Fruit fly (Drosophila melanogaster) whole organism, pupa: Measurements from ENCODE around the gene CG6356.

Experiments
- CG10348 ChIP-seq: fragments of 200-800 bp; sonication (Bioruptor generic); IDR thresholded peaks from 2 replicates; pipeline ENCODE4 v1.3.6; 2022; ENCODE audit warnings: missing biosample characterization, missing genetic modification characterization
- CG12605 ChIP-seq: fragments of 200-800 bp; sonication (Bioruptor generic); IDR thresholded peaks from 2 replicates; pipeline ENCODE4 v1.3.6; 2022; ENCODE audit warnings: missing biosample characterization, missing genetic modification characterization
- CG13204 ChIP-seq: fragments of 200-800 bp; sonication (Bioruptor generic); optimal IDR thresholded peaks from 2 replicates; lab custom pipeline; 2018; ENCODE audit warnings: missing biosample characterization, mild to moderate bottlenecking, missing genetic modification characterization, moderate library complexity
- CG14655 ChIP-seq: fragments of 200-800 bp; sonication (Bioruptor generic); optimal IDR thresholded peaks from 3 replicates; lab custom pipeline; 2017; ENCODE audit warnings: mild to moderate bottlenecking, missing biosample characterization, missing genetic modification reagents, missing genetic modification characterization
- CG15710 ChIP-seq: fragments of 200-800 bp; sonication (Bioruptor generic); optimal IDR thresholded peaks from 2 replicates; lab custom pipeline; 2018; ENCODE audit warnings: missing biosample characterization, mild to moderate bottlenecking, missing genetic modification characterization, moderate library complexity
- CG17806 ChIP-seq: fragments of 200-800 bp; sonication (Bioruptor generic); optimal IDR thresholded peaks from 2 replicates; lab custom pipeline; 2018; ENCODE audit warnings: missing biosample characterization, mild to moderate bottlenecking, missing genetic modification characterization, moderate library complexity
- CG32121 ChIP-seq: fragments of 200-800 bp; sonication (Bioruptor generic); IDR thresholded peaks from 2 replicates; pipeline ENCODE4 v1.3.6; 2022; ENCODE audit warnings: missing biosample characterization, missing genetic modification characterization
- CG34367 ChIP-seq: fragments of 200-800 bp; sonication (Bioruptor generic); optimal IDR thresholded peaks from 2 replicates; lab custom pipeline; 2018; ENCODE audit warnings: missing biosample characterization, mild to moderate bottlenecking, missing genetic modification characterization
- CG4496 ChIP-seq: fragments of 200-800 bp; sonication (Bioruptor generic); IDR thresholded peaks from 3 replicates; pipeline ENCODE4 v1.3.6; 2022; ENCODE audit warnings: missing biosample characterization, missing genetic modification characterization
- CG8159 ChIP-seq: fragments of 200-800 bp; sonication (Bioruptor generic); optimal IDR thresholded peaks from 3 replicates; lab custom pipeline; 2018; ENCODE audit warnings: missing biosample characterization, mild to moderate bottlenecking, missing genetic modification characterization, moderate library complexity
- CG8301 ChIP-seq: fragments of 200-800 bp; sonication (Bioruptor generic); optimal IDR thresholded peaks from 2 replicates; lab custom pipeline; 2018; ENCODE audit warnings: missing biosample characterization, mild to moderate bottlenecking, missing genetic modification characterization
- CG9948 ChIP-seq: fragments of 200-800 bp; sonication (Bioruptor generic); optimal IDR thresholded peaks from 2 replicates; lab custom pipeline; 2018; ENCODE audit warnings: missing biosample characterization, mild to moderate bottlenecking, missing genetic modification characterization, moderate library complexity
- D1 ChIP-seq: fragments of 200-800 bp; sonication (Bioruptor generic); optimal IDR thresholded peaks from 2 replicates; lab custom pipeline; 2018; ENCODE audit warnings: missing biosample characterization, mild to moderate bottlenecking, missing genetic modification characterization, moderate library complexity
- EcR ChIP-seq: fragments of 200-800 bp; sonication (Bioruptor generic); optimal IDR thresholded peaks from 3 replicates; lab custom pipeline; 2019; ENCODE audit warnings: missing biosample characterization, missing genetic modification characterization, mild to moderate bottlenecking, moderate library complexity, missing genetic modification reagents
- Ets98B ChIP-seq: fragments of 200-800 bp; sonication (Bioruptor generic); IDR thresholded peaks from 2 replicates; pipeline ENCODE4 v1.3.6; 2022; ENCODE audit warnings: missing biosample characterization, missing genetic modification characterization
- Pif1A ChIP-seq: fragments of 200-800 bp; sonication (Bioruptor generic); optimal IDR thresholded peaks from 3 replicates; lab custom pipeline; 2016; ENCODE audit warnings: missing biosample characterization, missing genetic modification characterization
- Pif1B ChIP-seq: fragments of 200-800 bp; sonication (Bioruptor generic); optimal IDR thresholded peaks from 3 replicates; lab custom pipeline; 2016; ENCODE audit warnings: missing biosample characterization, missing genetic modification characterization
- Snoo ChIP-seq: fragments of 200-800 bp; sonication (Bioruptor generic); optimal IDR thresholded peaks from 3 replicates; lab custom pipeline; 2017; ENCODE audit warnings: missing biosample characterization, mild to moderate bottlenecking, missing genetic modification characterization, inconsistent platforms
- fd96Ca ChIP-seq: fragments of 200-800 bp; sonication (Bioruptor generic); IDR thresholded peaks from 3 replicates; pipeline ENCODE4 v1.3.6; 2022; ENCODE audit warnings: missing biosample characterization, missing genetic modification characterization
- gl ChIP-seq: fragments of 200-800 bp; sonication (Bioruptor generic); optimal IDR thresholded peaks from 2 replicates; lab custom pipeline; 2018; ENCODE audit warnings: missing biosample characterization, mild to moderate bottlenecking, missing genetic modification characterization
- rn ChIP-seq: fragments of 200-800 bp; sonication (Bioruptor generic); IDR thresholded peaks from 2 replicates; pipeline ENCODE4 v1.3.6; 2022; ENCODE audit warnings: missing biosample characterization, missing genetic modification characterization

The CG6356 gene

dm6 chr3R:24264414-24265363 is 19.1 kb upstream of the CG6356 start:
- TF ChIP-seq D1 (tag; lab: Kevin White, UChicago) (no peak), Pif1B (GFP tag; lab: Kevin White, UChicago) (peak; percentile 3), CG32121 (GFP tag; lab: Robert Waterston, UW) (0 out of 2 replicates have a peak, but pooled peaks have one; percentile 8)

- TF ChIP-seq Pif1B (GFP tag; lab: Kevin White, UChicago) (peak; percentile 88), EcR (peak; percentile 97), CG12605 (GFP tag; lab: Robert Waterston, UW) (peak; percentile 60), CG34367 (tag; lab: Kevin White, UChicago) (peak; percentile 85), CG10348 (no peak), CG4496 (peak; percentile 71), gl (tag; lab: Kevin White, UChicago) (peak; percentile 68), D1 (tag; lab: Kevin White, UChicago) (peak; percentile 66), CG14655 (GFP tag; lab: Kevin White, UChicago) (peak; percentile 91), Ets98B (GFP tag; lab: Robert Waterston, UW) (no peak; the same call in none of the 2 replicates), CG8159 (tag; lab: Kevin White, UChicago) (peak; percentile 93), rn (GFP tag; lab: Robert Waterston, UW) (peak; percentile 40; the same call in 1 of the 2 replicates), Pif1A (GFP tag; lab: Kevin White, UChicago) (peak; percentile 86), CG13204 (GFP tag; lab: Kevin White, UChicago) (peak; percentile 84), CG15710 (tag; lab: Kevin White, UChicago) (peak; percentile 93), fd96Ca (GFP tag; lab: Robert Waterston, UW) (peak; percentile 83), Snoo (tag; lab: Kevin White, UChicago) (peak; percentile 80), CG8301 (tag; lab: Kevin White, UChicago) (peak; percentile 83), CG9948 (tag; lab: Kevin White, UChicago) (peak; percentile 88), CG17806 (tag; lab: Kevin White, UChicago) (peak; percentile 85), CG32121 (GFP tag; lab: Robert Waterston, UW) (peak; percentile 51)
Observed at dm6 chr3R:24266786-24267579, 16.8 kb upstream of the CG6356 start.

- TF ChIP-seq CG32121 (GFP tag; lab: Robert Waterston, UW) (no peak), EcR (peak; percentile 82)
- TF ChIP-seq, all 21 proteins: peak for 1
Observed at dm6 chr3R:24267580-24268202, 16.1 kb upstream of the CG6356 start.

dm6 chr3R:24268293-24268692 is 15.5 kb upstream of the CG6356 start:
- no peak for TF ChIP-seq CG4496
- no peak for TF ChIP-seq CG8301 (tag; lab: Kevin White, UChicago)
- TF ChIP-seq EcR, result no peak
- no peak for TF ChIP-seq Ets98B (GFP tag; lab: Robert Waterston, UW)
- no peak for TF ChIP-seq CG12605 (GFP tag; lab: Robert Waterston, UW)
- TF ChIP-seq CG14655 (GFP tag; lab: Kevin White, UChicago), result no peak
- TF ChIP-seq Snoo (tag; lab: Kevin White, UChicago), result no peak
- TF ChIP-seq D1 (tag; lab: Kevin White, UChicago), result no peak
- TF ChIP-seq CG10348, result no peak
- no peak for TF ChIP-seq CG34367 (tag; lab: Kevin White, UChicago)

- no peak for TF ChIP-seq CG34367 (tag; lab: Kevin White, UChicago)
- TF ChIP-seq rn (GFP tag; lab: Robert Waterston, UW), result no peak
- no peak for TF ChIP-seq CG12605 (GFP tag; lab: Robert Waterston, UW)
- peak; percentile 80 for TF ChIP-seq EcR
- peak; percentile 27 for TF ChIP-seq CG13204 (GFP tag; lab: Kevin White, UChicago)
Observed at dm6 chr3R:24270034-24270433, 13.7 kb upstream of the CG6356 start.

dm6 chr3R:24270578-24270977 is 13.2 kb upstream of the CG6356 start:
- TF ChIP-seq CG9948 (tag; lab: Kevin White, UChicago), result no peak
- no peak for TF ChIP-seq CG15710 (tag; lab: Kevin White, UChicago)
- no peak for TF ChIP-seq EcR
- no peak for TF ChIP-seq CG14655 (GFP tag; lab: Kevin White, UChicago)
- no peak for TF ChIP-seq CG12605 (GFP tag; lab: Robert Waterston, UW)
- no peak for TF ChIP-seq CG8159 (tag; lab: Kevin White, UChicago)
- no peak for TF ChIP-seq Ets98B (GFP tag; lab: Robert Waterston, UW)
- TF ChIP-seq Pif1B (GFP tag; lab: Kevin White, UChicago), result no peak
